Worm (Caenorhabditis elegans) whole organism, L4 larva: ENCODE results near the gene M02E1.1.
"Not testable (repeated sequence)": the region's sequence is repeated elsewhere in the genome, so short reads cannot be mapped to it uniquely, and the experiment has no call there.

ENCODE experiments used
- D1046.2 ChIP-seq: fragments of 200-800 bp; sonication (Bioruptor generic); IDR thresholded peaks from 2 replicates; pipeline ENCODE4 v1.3.6; 2022; ENCODE audit warnings: missing genetic modification characterization, missing compliant biosample characterization
- F10B5.3 ChIP-seq: sonication (generic microtip); optimal IDR thresholded peaks from 2 replicates; lab custom pipeline; 2016; ENCODE audit warnings: mild to moderate bottlenecking, missing genetic modification characterization, missing compliant biosample characterization
- F49E8.2 ChIP-seq: sonication (generic microtip); optimal IDR thresholded peaks from 2 replicates; lab custom pipeline; 2016; ENCODE audit warnings: missing compliant biosample characterization, mild to moderate bottlenecking, missing genetic modification characterization, borderline replicate concordance
- Y105C5A.15 ChIP-seq: fragments of 200-800 bp; sonication (Bioruptor generic); IDR thresholded peaks from 2 replicates; pipeline ENCODE4 v1.3.6; 2022; ENCODE audit warnings: missing genetic modification characterization, missing compliant biosample characterization
- aha-1 ChIP-seq: fragments of 150-350 bp; peaks from one replicate; lab custom pipeline; 2014; ENCODE audit warnings: missing biosample characterization, missing genetic modification characterization
- arid-1 ChIP-seq: fragments of 200-800 bp; sonication (Bioruptor generic); conservative IDR thresholded peaks from 2 replicates; pipeline ENCODE4 v1.3.6; 2022; ENCODE audit warnings: missing genetic modification reagents, missing genetic modification characterization, missing compliant biosample characterization
- daf-19 ChIP-seq: fragments of 200-800 bp; sonication (Bioruptor generic); conservative IDR thresholded peaks from 2 replicates; pipeline ENCODE4 v1.3.6; 2022; ENCODE audit warnings: missing genetic modification characterization, missing compliant biosample characterization
- dmd-6 ChIP-seq: fragments of 200-800 bp; sonication (Bioruptor generic); IDR thresholded peaks from 2 replicates; pipeline ENCODE4 v1.3.6; 2022; ENCODE audit warnings: missing genetic modification reagents, missing genetic modification characterization, missing compliant biosample characterization
- dmd-8 ChIP-seq: fragments of 200-800 bp; sonication (Bioruptor generic); IDR thresholded peaks from 2 replicates; pipeline ENCODE4 v1.3.6; 2022; ENCODE audit warnings: missing genetic modification characterization, missing compliant biosample characterization
- dpl-1 ChIP-seq: fragments of 150-350 bp; optimal IDR thresholded peaks from 2 replicates; lab custom pipeline; 2014; ENCODE audit warnings: missing biosample characterization, missing genetic modification reagents, missing genetic modification characterization
- dve-1 ChIP-seq: sonication (generic microtip); optimal IDR thresholded peaks from 2 replicates; lab custom pipeline; 2017; ENCODE audit warnings: antibody characterized with exemption, mild to moderate bottlenecking, missing genetic modification characterization, missing compliant biosample characterization; ENCODE audit not compliant: insufficient read depth
- egl-27 ChIP-seq: sonication (generic microtip); optimal IDR thresholded peaks from 3 replicates; lab custom pipeline; 2017; ENCODE audit warnings: missing biosample characterization, missing genetic modification reagents, missing genetic modification characterization
- egl-43 ChIP-seq: fragments of 200-800 bp; sonication (Bioruptor generic); IDR thresholded peaks from 2 replicates; pipeline ENCODE4 v1.3.6; 2022; ENCODE audit warnings: missing genetic modification reagents, missing genetic modification characterization, missing compliant biosample characterization
- hlh-11 ChIP-seq: fragments of 200-800 bp; sonication (Bioruptor generic); optimal IDR thresholded peaks from 2 replicates; lab custom pipeline; 2018; ENCODE audit warnings: mild to moderate bottlenecking, missing genetic modification characterization, missing compliant biosample characterization
- hlh-30 ChIP-seq: sonication (generic microtip); optimal IDR thresholded peaks from 2 replicates; lab custom pipeline; 2017; ENCODE audit warnings: antibody characterized with exemption, mild to moderate bottlenecking, missing genetic modification characterization, missing compliant biosample characterization; ENCODE audit not compliant: insufficient read depth
- hmg-1.1 ChIP-seq: fragments of 200-800 bp; sonication (Bioruptor generic); IDR thresholded peaks from 2 replicates; pipeline ENCODE4 v1.3.6; 2022; ENCODE audit warnings: missing genetic modification reagents, missing genetic modification characterization, missing compliant biosample characterization
- jun-1 ChIP-seq: fragments of 150-350 bp; optimal IDR thresholded peaks from 2 replicates; lab custom pipeline; 2014; ENCODE audit warnings: missing biosample characterization, missing genetic modification reagents, missing genetic modification characterization
- lim-7 ChIP-seq: fragments of 200-800 bp; sonication (Bioruptor generic); IDR thresholded peaks from 2 replicates; pipeline ENCODE4 v1.3.6; 2022; ENCODE audit warnings: missing genetic modification characterization, missing compliant biosample characterization
- lin-1 ChIP-seq: fragments of 200-800 bp; sonication (Bioruptor generic); IDR thresholded peaks from 2 replicates; pipeline ENCODE4 v1.3.6; 2022; ENCODE audit warnings: missing genetic modification reagents, missing genetic modification characterization, missing compliant biosample characterization
- lin-13 ChIP-seq: fragments of 150-350 bp; optimal IDR thresholded peaks from 2 replicates; lab custom pipeline; 2014; ENCODE audit warnings: missing biosample characterization, missing genetic modification reagents, missing genetic modification characterization
- lin-15B ChIP-seq: fragments of 150-350 bp; sonication (generic microtip); optimal IDR thresholded peaks from 3 replicates; lab custom pipeline; 2014; ENCODE audit warnings: missing biosample characterization, missing genetic modification characterization
- lin-29 ChIP-seq: fragments of 200-800 bp; sonication (Bioruptor generic); IDR thresholded peaks from 2 replicates; pipeline ENCODE4 v1.3.6; 2022; ENCODE audit warnings: missing genetic modification reagents, missing genetic modification characterization, missing compliant biosample characterization
- lir-3 ChIP-seq: sonication (generic microtip); optimal IDR thresholded peaks from 2 replicates; lab custom pipeline; 2016; ENCODE audit warnings: mild to moderate bottlenecking, missing genetic modification characterization, missing compliant biosample characterization
- lsy-2 ChIP-seq, 2 experiments: fragments of 150-350 bp in 1 of 2; sonication (generic microtip) in 1 of 2; optimal IDR thresholded peaks; 2 replicates each; lab custom pipeline; 2014 to 2017; ENCODE audit warnings: missing biosample characterization in 2 of 2, missing genetic modification characterization in 2 of 2
- madf-9 ChIP-seq: fragments of 200-800 bp; sonication (Bioruptor generic); conservative IDR thresholded peaks from 2 replicates; pipeline ENCODE4 v1.3.6; 2022; ENCODE audit warnings: missing genetic modification reagents, missing genetic modification characterization, missing compliant biosample characterization
- mdl-1 ChIP-seq, 2 experiments: fragments of 150-350 bp in 1 of 2; sonication (generic microtip) in 1 of 2; optimal IDR thresholded peaks; 2 replicates each; lab custom pipeline; 2014 to 2017; ENCODE audit warnings: missing biosample characterization in 2 of 2, missing genetic modification characterization in 2 of 2
- mes-2 ChIP-seq: sonication (generic microtip); optimal IDR thresholded peaks from 2 replicates; lab custom pipeline; 2016; ENCODE audit warnings: missing genotype, mild to moderate bottlenecking, missing genetic modification characterization, missing compliant biosample characterization; ENCODE audit not compliant: poor library complexity, severe bottlenecking
- mxl-3 ChIP-seq: fragments of 200-800 bp; sonication (Bioruptor generic); optimal IDR thresholded peaks from 2 replicates; lab custom pipeline; 2018; ENCODE audit warnings: mild to moderate bottlenecking, missing genetic modification characterization, missing compliant biosample characterization
- nhr-111 ChIP-seq: fragments of 200-800 bp; sonication (Bioruptor generic); optimal IDR thresholded peaks from 2 replicates; lab custom pipeline; 2018; ENCODE audit warnings: mild to moderate bottlenecking, missing genetic modification characterization, missing compliant biosample characterization
- nhr-28 ChIP-seq: fragments of 150-350 bp; optimal IDR thresholded peaks from 2 replicates; lab custom pipeline; 2014; ENCODE audit warnings: missing biosample characterization, missing genetic modification characterization
- nhr-42 ChIP-seq: fragments of 200-800 bp; sonication (Bioruptor generic); IDR thresholded peaks from 2 replicates; pipeline ENCODE4 v1.3.6; 2022; ENCODE audit warnings: missing genetic modification characterization, missing compliant biosample characterization
- nhr-76 ChIP-seq: fragments of 150-350 bp; optimal IDR thresholded peaks from 2 replicates; lab custom pipeline; 2014; ENCODE audit warnings: missing biosample characterization, missing genetic modification characterization
- saeg-2 ChIP-seq: fragments of 200-800 bp; sonication (Bioruptor generic); IDR thresholded peaks from 2 replicates; pipeline ENCODE4 v1.3.6; 2022; ENCODE audit warnings: missing genetic modification reagents, missing genetic modification characterization, missing compliant biosample characterization
- sdz-12 ChIP-seq: fragments of 200-800 bp; sonication (Bioruptor generic); optimal IDR thresholded peaks from 2 replicates; lab custom pipeline; 2018; ENCODE audit warnings: mild to moderate bottlenecking, missing genetic modification characterization, missing compliant biosample characterization
- snpc-1.2 ChIP-seq: fragments of 200-800 bp; sonication (Bioruptor generic); IDR thresholded peaks from 2 replicates; pipeline ENCODE4 v1.3.6; 2022; ENCODE audit warnings: missing genetic modification reagents, missing genetic modification characterization, missing compliant biosample characterization
- unc-62 ChIP-seq, 3 experiments: fragments of 150-350 bp in 1 of 3; sonication (generic microtip); optimal IDR thresholded peaks in 2 of 3; peaks in 1 of 3; 1 replicate in 1 of 3; 2 replicates in 2 of 3; lab custom pipeline; 2014 to 2017; ENCODE audit warnings: missing biosample characterization in 3 of 3, missing genetic modification characterization in 3 of 3, missing genetic modification reagents in 3 of 3, missing genotype in 1 of 3

M02E1.1 gene

ce11 chrX:328736-329135 is 2.8 kb downstream of the M02E1.1 start:
- TF ChIP-seq nhr-111 (GFP tag; lab: Kevin White, UChicago) = no peak
- no peak for TF ChIP-seq dmd-8
- peak in 1 of 2 experiments; percentile 90 for TF ChIP-seq unc-62 (GFP tag; optimal IDR thresholded peaks at IDR 0.05 in 1 of 2; lab: Kevin White, UChicago)
- TF ChIP-seq unc-62 (tag; optimal IDR thresholded peaks at IDR 0.05; lab: Kevin White, UChicago) = no peak
- no peak for TF ChIP-seq F10B5.3 (tag; lab: Kevin White, UChicago)
- no peak for TF ChIP-seq lin-1 (GFP tag; lab: Robert Waterston, UW)
- no peak for TF ChIP-seq D1046.2 (GFP tag; lab: Robert Waterston, UW)
- no peak for TF ChIP-seq dpl-1 (GFP tag; lab: Kevin White, UChicago)
- TF ChIP-seq lin-15B (tag; lab: Kevin White, UChicago) = no peak

- TF ChIP-seq arid-1 = 0 out of 2 replicates have a peak, but pooled peaks have one; percentile 29
These were observed 5.0 kb downstream of the M02E1.1 start for ce11 chrX:330861-331260.

DNA sequence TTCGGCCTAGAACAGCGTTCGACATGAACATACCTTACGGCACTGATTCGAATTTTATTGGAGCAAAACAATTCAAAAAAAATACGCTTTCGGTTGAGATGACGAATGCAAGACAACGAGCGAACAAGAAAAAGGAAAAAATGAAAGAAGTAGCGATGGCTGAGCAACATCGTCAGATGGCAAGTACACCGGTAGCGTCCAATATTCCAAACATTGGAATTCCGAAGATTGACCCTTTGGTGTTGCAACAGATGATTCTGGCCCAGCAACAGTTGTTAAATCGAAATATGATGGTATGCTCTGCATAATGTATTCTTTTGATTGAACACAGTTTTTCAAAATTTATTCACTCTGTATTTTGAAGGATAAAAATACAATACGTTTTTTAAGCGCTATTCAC is 6.7 kb downstream of the M02E1.1 start:
- TF ChIP-seq madf-9 (GFP tag; lab: Robert Waterston, UW) (no peak), nhr-111 (GFP tag; lab: Kevin White, UChicago) (no peak), egl-27 (tag; lab: Kevin White, UChicago) (no peak), snpc-1.2 (GFP tag; lab: Robert Waterston, UW) (no peak), unc-62 (GFP tag; optimal IDR thresholded peaks at IDR 0.05 in 1 of 2; lab: Kevin White, UChicago) (peak in 1 of 2 experiments; percentile 91), unc-62 (tag; optimal IDR thresholded peaks at IDR 0.05; lab: Kevin White, UChicago) (no peak), nhr-42 (GFP tag; lab: Robert Waterston, UW) (no peak), Y105C5A.15 (no peak)

DNA sequence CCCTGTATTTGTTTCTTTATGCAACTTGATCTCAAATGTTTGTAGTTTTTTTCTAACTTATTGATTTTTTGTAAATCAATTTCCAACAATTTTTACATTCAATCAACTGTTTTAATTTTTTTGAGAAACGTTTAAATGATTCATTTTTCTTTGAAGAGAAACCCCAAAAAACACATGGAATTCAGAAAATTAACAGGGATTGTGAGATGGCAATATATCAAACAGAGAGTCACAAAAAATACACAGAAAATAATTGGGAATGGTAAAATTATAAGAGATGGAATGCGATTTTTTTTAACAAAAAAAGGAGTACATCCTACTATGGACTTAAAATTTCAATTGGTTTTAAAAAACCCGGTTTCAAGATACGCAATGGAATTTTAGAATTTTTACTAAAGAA is 8.5 kb downstream of the M02E1.1 start:
- TF ChIP-seq unc-62 (GFP tag; optimal IDR thresholded peaks at IDR 0.05 in 1 of 2; lab: Kevin White, UChicago) = peak in 1 of 2 experiments; percentile 52
- no peak for TF ChIP-seq unc-62 (tag; optimal IDR thresholded peaks at IDR 0.05; lab: Kevin White, UChicago)
- no peak for TF ChIP-seq mes-2 (tag; lab: Kevin White, UChicago)
- peak; percentile 52 for TF ChIP-seq aha-1 (tag; lab: Kevin White, UChicago)
- TF ChIP-seq, all 104 proteins: peak for 2

DNA sequence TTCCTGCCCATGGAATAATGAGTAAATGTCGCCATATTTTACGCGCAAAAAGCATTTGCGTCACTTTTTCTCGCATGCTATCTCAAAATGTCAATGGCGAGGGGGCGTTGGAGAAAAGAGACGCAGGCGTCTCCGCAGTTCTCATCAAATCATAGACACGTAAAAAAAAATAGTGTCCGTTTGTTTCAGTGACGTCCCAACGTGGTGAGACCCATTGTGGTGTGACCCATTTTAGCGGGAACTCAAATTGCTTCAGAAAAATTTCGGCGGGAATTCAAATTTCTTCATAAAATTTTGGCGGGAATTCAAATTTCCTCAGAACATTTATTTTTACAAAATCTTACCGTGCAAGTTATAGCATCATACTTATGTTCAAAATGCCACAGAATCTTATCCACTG is 17.9 kb downstream of the M02E1.1 start:
- peak; percentile 75 for TF ChIP-seq lin-13 (GFP tag; lab: Kevin White, UChicago)
- TF ChIP-seq lin-1 (GFP tag; lab: Robert Waterston, UW) = no peak
- no peak for TF ChIP-seq unc-62 (GFP tag; optimal IDR thresholded peaks at IDR 0.05 in 1 of 2; lab: Kevin White, UChicago)
- TF ChIP-seq unc-62 (tag; optimal IDR thresholded peaks at IDR 0.05; lab: Kevin White, UChicago) = no peak
- peak in 1 of 2 experiments; percentile 15 for TF ChIP-seq lsy-2 (tag; optimal IDR thresholded peaks at IDR 0.05; lab: Kevin White, UChicago)
- TF ChIP-seq mxl-3 (GFP tag; lab: Kevin White, UChicago) = peak; percentile 28
- TF ChIP-seq hlh-11 = peak; percentile 37
- TF ChIP-seq hlh-30 (tag; lab: Kevin White, UChicago) = peak; percentile 20
- TF ChIP-seq dmd-6 = 0 out of 2 replicates have a peak, but pooled peaks have one; percentile 38
- TF ChIP-seq lir-3 (tag; lab: Kevin White, UChicago) = no peak
- peak; percentile 44 for TF ChIP-seq dpl-1 (GFP tag; lab: Kevin White, UChicago)
- peak; percentile 36 for TF ChIP-seq mes-2 (tag; lab: Kevin White, UChicago)
- TF ChIP-seq, all 104 proteins: peak for 8

ce11 chrX:347117-347516 is 21.2 kb downstream of the M02E1.1 start, which contains the start of gene C04E7.3:
TSS of gene C04E7.3 (minus strand) at chrX:347217.
- not testable (repeated sequence) for TF ChIP-seq F49E8.2, jun-1, saeg-2

DNA sequence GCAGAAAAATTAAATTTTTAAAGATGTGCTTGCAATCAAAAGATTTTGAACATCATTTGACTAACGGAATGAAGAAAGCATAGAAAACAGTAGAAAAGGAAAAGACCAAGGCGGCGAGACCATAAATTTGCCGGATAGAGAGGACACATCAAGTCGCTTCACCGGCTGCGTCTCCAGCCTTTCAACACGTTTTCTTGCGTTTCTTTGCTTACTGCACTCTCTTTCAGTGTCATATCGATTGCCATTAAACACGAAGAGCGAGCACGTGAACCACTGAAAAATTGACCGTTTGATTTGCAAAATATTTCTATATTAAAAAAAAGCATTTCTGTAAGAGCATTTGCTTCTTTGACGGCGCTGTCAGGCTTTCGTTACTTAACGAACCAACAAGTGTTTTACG is 22.2 kb downstream of the M02E1.1 start:
- peak; percentile 17 for TF ChIP-seq aha-1 (tag; lab: Kevin White, UChicago)
- TF ChIP-seq hlh-30 (tag; lab: Kevin White, UChicago) = peak; percentile 70
- no peak for TF ChIP-seq nhr-76
- TF ChIP-seq egl-43 (GFP tag; lab: Robert Waterston, UW) = 0 out of 2 replicates have a peak, but pooled peaks have one; percentile 14
- peak; percentile 27 for TF ChIP-seq hlh-11
- no peak for TF ChIP-seq sdz-12 (GFP tag; lab: Kevin White, UChicago)
- peak; percentile 19 to 74 for TF ChIP-seq mdl-1 (tag; optimal IDR thresholded peaks at IDR 0.05; lab: Kevin White, UChicago)
- TF ChIP-seq nhr-28 (tag; lab: Kevin White, UChicago) = peak; percentile 9
- TF ChIP-seq lin-29 = no peak
- 0 out of 2 replicates have a peak, but pooled peaks have one; percentile 20 for TF ChIP-seq hmg-1.1 (GFP tag; lab: Robert Waterston, UW)
- TF ChIP-seq dmd-6 = peak; percentile 31; the same call in 1 of the 2 replicates
- no peak for TF ChIP-seq lim-7
- TF ChIP-seq daf-19 (GFP tag; lab: Robert Waterston, UW) = no peak
- peak; percentile 19 for TF ChIP-seq dve-1 (tag; lab: Kevin White, UChicago)
